Fruit fly (Drosophila melanogaster) whole organism, wandering third instar larva: ENCODE data around the gene Glut1.

Source experiments
- Abd-B ChIP-seq: fragments of >200 bp; optimal IDR thresholded peaks from 2 replicates; lab custom pipeline; 2017; ENCODE audit warnings: missing biosample characterization, missing genetic modification characterization
- CG32264 ChIP-seq: fragments of 200-800 bp; sonication (Bioruptor generic); optimal IDR thresholded peaks from 2 replicates; lab custom pipeline; 2016; ENCODE audit warnings: missing biosample characterization, missing genetic modification characterization
- CG9705 ChIP-seq: fragments of 200-800 bp; sonication (Bioruptor generic); optimal IDR thresholded peaks from 2 replicates; lab custom pipeline; 2018; ENCODE audit warnings: missing biosample characterization, mild to moderate bottlenecking, missing genetic modification characterization
- CrebA ChIP-seq: fragments of 200-800 bp; sonication (Bioruptor generic); optimal IDR thresholded peaks from 2 replicates; lab custom pipeline; 2016; ENCODE audit warnings: missing biosample characterization, mild to moderate bottlenecking, missing genetic modification characterization, borderline replicate concordance
- Dfd ChIP-seq: fragments of >200 bp; optimal IDR thresholded peaks from 2 replicates; lab custom pipeline; 2017; ENCODE audit warnings: missing biosample characterization, missing genetic modification characterization
- Dif ChIP-seq: fragments of 200-275, 200-300 bp; sonication (Bioruptor generic); optimal IDR thresholded peaks from 2 replicates; lab custom pipeline; 2018; ENCODE audit warnings: missing biosample characterization, missing genetic modification characterization; ENCODE audit not compliant: partially characterized antibody
- GATAd ChIP-seq: sonication (Bioruptor generic); optimal IDR thresholded peaks from 2 replicates; lab custom pipeline; 2016; ENCODE audit warnings: missing biosample characterization, missing genetic modification characterization
- HLH106 ChIP-seq: fragments of 200-800 bp; optimal IDR thresholded peaks from 3 replicates; lab custom pipeline; 2019; ENCODE audit warnings: missing biosample characterization, mild to moderate bottlenecking, missing genetic modification characterization, moderate library complexity
- Hnf4 ChIP-seq: fragments of 200-800 bp; sonication (Bioruptor generic); optimal IDR thresholded peaks from 2 replicates; lab custom pipeline; 2016; ENCODE audit warnings: missing biosample characterization, mild to moderate bottlenecking, missing genetic modification characterization
- Hr78 ChIP-seq: fragments of >200 bp; optimal IDR thresholded peaks from 2 replicates; lab custom pipeline; 2017; ENCODE audit warnings: missing biosample characterization, missing genetic modification characterization
- Hr83 ChIP-seq: fragments of 200-300 bp; sonication (Bioruptor generic); optimal IDR thresholded peaks from 2 replicates; lab custom pipeline; 2016; ENCODE audit warnings: missing biosample characterization, mild to moderate bottlenecking, missing genetic modification characterization, moderate library complexity; ENCODE audit not compliant: poor library complexity, severe bottlenecking
- Jra ChIP-seq: sonication (Bioruptor generic); optimal IDR thresholded peaks from 2 replicates; lab custom pipeline; 2016; ENCODE audit warnings: missing biosample characterization, missing genetic modification characterization
- Mio ChIP-seq: sonication (Bioruptor generic); optimal IDR thresholded peaks from 2 replicates; lab custom pipeline; 2016; ENCODE audit warnings: missing biosample characterization, missing genetic modification characterization
- Myc ChIP-seq: fragments of >200 bp; optimal IDR thresholded peaks from 2 replicates; lab custom pipeline; 2017
- N ChIP-seq: fragments of >200 bp; optimal IDR thresholded peaks from 2 replicates; lab custom pipeline; 2018; ENCODE audit warnings: missing biosample characterization, missing external identifiers, missing genetic modification characterization
- OdsH ChIP-seq: fragments of 200-800 bp; sonication (Bioruptor generic); optimal IDR thresholded peaks from 2 replicates; lab custom pipeline; 2016; ENCODE audit warnings: missing biosample characterization, mild to moderate bottlenecking, missing genetic modification characterization
- Rel ChIP-seq, 2 experiments: fragments of 200-800 bp; sonication (Bioruptor generic) in 1 of 2; optimal IDR thresholded peaks; 2 replicates in 1 of 2; 3 replicates in 1 of 2; lab custom pipeline; 2016 to 2019; ENCODE audit warnings: mild to moderate bottlenecking in 2 of 2, missing biosample characterization in 2 of 2, missing genetic modification characterization in 2 of 2, moderate library complexity in 1 of 2
- Sp1 ChIP-seq: fragments of 200-800 bp; sonication (Bioruptor generic); optimal IDR thresholded peaks from 3 replicates; lab custom pipeline; 2019; ENCODE audit warnings: missing biosample characterization, mild to moderate bottlenecking, missing genetic modification characterization, moderate library complexity
- Vsx2 ChIP-seq: fragments of 200-300, 225-300 bp; sonication (Bioruptor generic); optimal IDR thresholded peaks from 2 replicates; lab custom pipeline; 2018; ENCODE audit warnings: missing biosample characterization, missing genetic modification characterization; ENCODE audit not compliant: partially characterized antibody
- br ChIP-seq: fragments of 200-800 bp; sonication (Bioruptor generic); optimal IDR thresholded peaks from 2 replicates; lab custom pipeline; 2016; ENCODE audit warnings: missing biosample characterization, missing genetic modification characterization
- brk ChIP-seq: fragments of 200-800 bp; sonication (Bioruptor generic); optimal IDR thresholded peaks from 2 replicates; lab custom pipeline; 2016; ENCODE audit warnings: missing biosample characterization, mild to moderate bottlenecking, missing genetic modification characterization
- dl ChIP-seq, 2 experiments: fragments of 175-275, 200-275 bp in 1 of 2; fragments of 200-275 bp in 1 of 2; sonication (Bioruptor generic); optimal IDR thresholded peaks; lab custom pipeline; 2018; ENCODE audit warnings: mild to moderate bottlenecking in 2 of 2, missing biosample characterization in 2 of 2, missing genetic modification characterization in 2 of 2, moderate library complexity in 2 of 2; ENCODE audit not compliant: partially characterized antibody in 2 of 2, insufficient read depth in 1 of 2
- dmrt93B ChIP-seq: fragments of 200-800 bp; sonication (Bioruptor generic); optimal IDR thresholded peaks from 2 replicates; lab custom pipeline; 2018; ENCODE audit warnings: missing biosample characterization, mild to moderate bottlenecking, missing genetic modification characterization
- dsf ChIP-seq: sonication (Bioruptor generic); optimal IDR thresholded peaks from 2 replicates; lab custom pipeline; 2016; ENCODE audit warnings: missing biosample characterization, missing genetic modification characterization, borderline replicate concordance
- ey ChIP-seq: fragments of 200-800 bp; sonication (Bioruptor generic); optimal IDR thresholded peaks from 2 replicates; lab custom pipeline; 2016; ENCODE audit warnings: missing biosample characterization, missing genetic modification characterization
- foxo ChIP-seq, 2 experiments: fragments of 200-800 bp; sonication (Bioruptor generic); optimal IDR thresholded peaks; 2 replicates in 1 of 2; 3 replicates in 1 of 2; lab custom pipeline; 2016 to 2017; ENCODE audit warnings: missing biosample characterization in 2 of 2, missing genetic modification characterization in 2 of 2
- fru ChIP-seq: fragments of 200-800 bp; sonication (Bioruptor generic); optimal IDR thresholded peaks from 3 replicates; lab custom pipeline; 2016; ENCODE audit warnings: missing biosample characterization, mild to moderate bottlenecking, missing genetic modification characterization
- h ChIP-seq: fragments of 200-800 bp; sonication (Bioruptor generic); optimal IDR thresholded peaks from 3 replicates; lab custom pipeline; 2016; ENCODE audit warnings: missing biosample characterization, mild to moderate bottlenecking, missing genetic modification characterization
- jim ChIP-seq: fragments of 175-275, 200-325 bp; sonication (Bioruptor generic); optimal IDR thresholded peaks from 2 replicates; lab custom pipeline; 2016; ENCODE audit warnings: missing biosample characterization, mild to moderate bottlenecking, missing genetic modification characterization
- pan ChIP-seq: fragments of >200 bp; optimal IDR thresholded peaks from 2 replicates; lab custom pipeline; 2017
- psq ChIP-seq: fragments of 200-800 bp; sonication (Bioruptor generic); optimal IDR thresholded peaks from 3 replicates; lab custom pipeline; 2017; ENCODE audit warnings: missing biosample characterization, mild to moderate bottlenecking, missing genetic modification characterization, moderate library complexity
- rgr ChIP-seq: fragments of 200-800 bp; sonication (Bioruptor generic); optimal IDR thresholded peaks from 3 replicates; lab custom pipeline; 2016; ENCODE audit warnings: missing biosample characterization, mild to moderate bottlenecking, missing genetic modification characterization
- sage ChIP-seq: fragments of 200-800 bp; sonication (Bioruptor generic); optimal IDR thresholded peaks from 2 replicates; lab custom pipeline; 2016; ENCODE audit warnings: missing biosample characterization, mild to moderate bottlenecking, missing genetic modification characterization
- sv ChIP-seq: fragments of 200-800 bp; sonication (Bioruptor generic); optimal IDR thresholded peaks from 3 replicates; lab custom pipeline; 2016; ENCODE audit warnings: missing biosample characterization, missing genetic modification characterization
- tai ChIP-seq: sonication (Bioruptor generic); optimal IDR thresholded peaks from 2 replicates; lab custom pipeline; 2016; ENCODE audit warnings: missing biosample characterization, missing genetic modification characterization
- usp ChIP-seq: fragments of >200 bp; optimal IDR thresholded peaks from 2 replicates; lab custom pipeline; 2017; ENCODE audit warnings: missing biosample characterization, missing genetic modification characterization
- woc ChIP-seq: sonication (Bioruptor generic); optimal IDR thresholded peaks from 2 replicates; lab custom pipeline; 2016; ENCODE audit warnings: missing biosample characterization, mild to moderate bottlenecking, missing genetic modification characterization

Glut1 gene

DNA sequence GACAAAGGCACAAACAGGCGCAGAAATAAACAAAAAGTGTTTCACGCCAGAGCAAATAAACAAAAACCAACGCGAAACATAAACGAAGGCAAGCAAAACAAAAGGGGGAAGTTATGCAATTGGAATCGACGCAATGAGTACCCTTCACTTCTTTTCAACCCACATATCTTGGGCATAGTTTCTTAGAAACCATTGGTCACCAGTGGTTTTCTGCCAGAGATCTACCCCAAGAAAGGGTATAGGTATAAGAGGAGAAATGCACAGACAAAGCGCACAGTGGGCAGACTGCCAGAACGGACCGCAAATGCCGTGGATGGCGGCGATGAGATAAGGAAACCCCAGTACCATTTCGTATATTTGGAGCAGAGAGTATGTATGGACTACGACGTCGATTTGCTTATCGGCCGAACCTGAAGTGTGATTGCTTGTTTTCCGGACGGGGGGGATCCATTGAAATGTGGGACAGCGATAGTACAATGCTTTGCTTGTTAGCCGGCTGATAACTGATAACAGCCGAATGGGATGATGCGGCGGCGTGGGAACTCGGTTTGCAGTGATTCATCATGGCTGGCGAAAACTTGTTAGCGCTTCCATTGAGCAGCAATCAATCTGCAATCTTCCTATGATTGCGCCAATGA lies 117.2 kb downstream of the Glut1 start (continued):
- peak; percentile 17 for TF ChIP-seq CrebA
- TF ChIP-seq Hr83 (GFP tag; lab: Kevin White, UChicago) = no peak
- peak; percentile 55 for TF ChIP-seq fru
- peak; percentile 50 for TF ChIP-seq Sp1 (GFP tag; lab: Kevin White, UChicago)
- TF ChIP-seq Abd-B (GFP tag; lab: Kevin White, UChicago) = no peak
- TF ChIP-seq Myc (lab: Kevin White, UChicago) = no peak
- no peak for TF ChIP-seq pan (lab: Kevin White, UChicago)
- no peak for TF ChIP-seq tai (GFP tag; lab: Kevin White, UChicago)
- peak; percentile 59 for TF ChIP-seq Hnf4
- no peak for TF ChIP-seq Mio (GFP tag; lab: Kevin White, UChicago)
- TF ChIP-seq rgr (GFP tag; lab: Kevin White, UChicago) = peak; percentile 55
- no peak for TF ChIP-seq Hr78 (GFP tag; lab: Kevin White, UChicago)
- no peak for TF ChIP-seq dl (GFP tag; optimal IDR thresholded peaks at IDR 0.05; lab: Kevin White, UChicago; ENCODE audit: insufficient read depth in 1 of 2, partially characterized antibody in 2 of 2)
- TF ChIP-seq usp (GFP tag; lab: Kevin White, UChicago) = no peak

- TF ChIP-seq rgr (GFP tag; lab: Kevin White, UChicago) (no peak), tai (GFP tag; lab: Kevin White, UChicago) (no peak), dsf (GFP tag; lab: Kevin White, UChicago) (no peak), Dfd (GFP tag; lab: Kevin White, UChicago) (no peak), N (no peak), OdsH (no peak), CG9705 (GFP tag; lab: Kevin White, UChicago) (no peak), dl (GFP tag; optimal IDR thresholded peaks at IDR 0.05; lab: Kevin White, UChicago; ENCODE audit: insufficient read depth in 1 of 2, partially characterized antibody in 2 of 2) (no peak), Jra (GFP tag; lab: Kevin White, UChicago) (no peak), woc (peak; percentile 62), ey (GFP tag; lab: Kevin White, UChicago) (no peak), Hnf4 (peak; percentile 3), Dif (GFP tag; lab: Kevin White, UChicago) (no peak), br (no peak), Rel (GFP tag; optimal IDR thresholded peaks at IDR 0.05; lab: Kevin White, UChicago) (no peak), Rel (tag; optimal IDR thresholded peaks at IDR 0.05; lab: Kevin White, UChicago) (no peak), brk (no peak), Abd-B (GFP tag; lab: Kevin White, UChicago) (no peak), Hr83 (GFP tag; lab: Kevin White, UChicago) (no peak), fru (peak; percentile 47), foxo (GFP tag; optimal IDR thresholded peaks at IDR 0.05; lab: Kevin White, UChicago) (peak in 1 of 2 experiments; percentile 41), HLH106 (no peak), psq (GFP tag; lab: Kevin White, UChicago) (peak; percentile 67), jim (GFP tag; lab: Kevin White, UChicago) (no peak), Mio (GFP tag; lab: Kevin White, UChicago) (no peak), Myc (lab: Kevin White, UChicago) (no peak), h (GFP tag; lab: Kevin White, UChicago) (no peak), usp (GFP tag; lab: Kevin White, UChicago) (no peak), sage (GFP tag; lab: Kevin White, UChicago) (no peak), Hr78 (GFP tag; lab: Kevin White, UChicago) (no peak)
Measured at dm6 chr3L:1031716-1032115, 117.8 kb downstream of the Glut1 start.

DNA sequence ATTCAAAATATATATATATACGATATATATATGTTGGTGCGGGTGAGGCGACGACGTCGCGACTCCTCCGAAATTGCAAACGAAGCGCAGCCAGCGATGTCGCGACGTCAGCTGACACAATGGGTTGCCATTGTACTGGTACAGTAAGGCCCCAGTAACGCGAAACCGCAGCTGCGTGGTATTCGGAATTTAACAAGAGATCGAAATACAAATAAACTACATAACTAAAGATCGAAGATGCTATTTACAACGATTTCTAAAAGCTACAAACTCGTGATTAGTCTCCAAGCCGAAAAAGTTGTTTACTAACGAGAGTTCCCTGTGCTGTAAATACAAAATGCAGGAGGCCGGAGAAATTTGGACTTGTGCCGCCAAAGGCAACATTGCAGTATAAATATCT lies 118.7 kb downstream of the Glut1 start:
- TF ChIP-seq foxo (GFP tag; optimal IDR thresholded peaks at IDR 0.05; lab: Kevin White, UChicago) (peak in 1 of 2 experiments; percentile 96), Jra (GFP tag; lab: Kevin White, UChicago) (peak; percentile 61), Mio (GFP tag; lab: Kevin White, UChicago) (peak; percentile 78), dmrt93B (peak; percentile 90), psq (GFP tag; lab: Kevin White, UChicago) (peak; percentile 91), ey (GFP tag; lab: Kevin White, UChicago) (peak; percentile 96), Myc (lab: Kevin White, UChicago) (no peak), h (GFP tag; lab: Kevin White, UChicago) (peak; percentile 92), rgr (GFP tag; lab: Kevin White, UChicago) (peak; percentile 96), OdsH (peak; percentile 95), CG9705 (GFP tag; lab: Kevin White, UChicago) (peak; percentile 68), CrebA (no peak), brk (peak; percentile 81), Hr78 (GFP tag; lab: Kevin White, UChicago) (no peak), usp (GFP tag; lab: Kevin White, UChicago) (no peak), fru (peak; percentile 89), GATAd (GFP tag; lab: Kevin White, UChicago) (peak; percentile 74), HLH106 (peak; percentile 88), Sp1 (GFP tag; lab: Kevin White, UChicago) (peak; percentile 93), dl (GFP tag; optimal IDR thresholded peaks at IDR 0.05; lab: Kevin White, UChicago; ENCODE audit: insufficient read depth in 1 of 2, partially characterized antibody in 2 of 2) (no peak), dsf (GFP tag; lab: Kevin White, UChicago) (peak; percentile 70), br (peak; percentile 96), Hnf4 (peak; percentile 95), tai (GFP tag; lab: Kevin White, UChicago) (no peak), Rel (GFP tag; optimal IDR thresholded peaks at IDR 0.05; lab: Kevin White, UChicago) (peak; percentile 46), Rel (tag; optimal IDR thresholded peaks at IDR 0.05; lab: Kevin White, UChicago) (peak; percentile 13), woc (peak; percentile 87), CG32264 (GFP tag; lab: Kevin White, UChicago) (peak; percentile 88), sv (peak; percentile 12), Hr83 (GFP tag; lab: Kevin White, UChicago) (peak; percentile 27), sage (GFP tag; lab: Kevin White, UChicago) (peak; percentile 94), Vsx2 (no peak)
- TF ChIP-seq, all 38 proteins: peak for 24
